Worm (Caenorhabditis elegans) whole organism, L3 larva: ENCODE data around the gene F08D12.7.
A peak's percentile ranks its signal among the peaks of the same experiment; 100 is the strongest.

Source experiments
- R02D3.7 ChIP-seq: fragments of 150-350 bp; optimal IDR thresholded peaks from 2 replicates; lab custom pipeline; 2014; ENCODE audit warnings: missing biosample characterization, missing genetic modification characterization
- ZK546.5 ChIP-seq: sonication (generic microtip); optimal IDR thresholded peaks from 2 replicates; lab custom pipeline; 2017; ENCODE audit warnings: missing biosample characterization, missing genetic modification characterization
- ama-1 ChIP-seq: fragments of 150-350 bp; optimal IDR thresholded peaks from 2 replicates; lab custom pipeline; 2018
- ceh-28 ChIP-seq: fragments of 150-350 bp; optimal IDR thresholded peaks from 2 replicates; lab custom pipeline; 2014; ENCODE audit warnings: missing biosample characterization, missing genetic modification reagents, missing genetic modification characterization
- ceh-9 ChIP-seq: sonication (generic microtip); optimal IDR thresholded peaks from 2 replicates; lab custom pipeline; 2018; ENCODE audit warnings: missing biosample characterization, missing genetic modification characterization
- egl-5 ChIP-seq: fragments of 150-350 bp; optimal IDR thresholded peaks from 2 replicates; lab custom pipeline; 2017; ENCODE audit warnings: missing biosample characterization, missing genetic modification reagents, missing genetic modification characterization, inconsistent platforms
- elt-1 ChIP-seq: fragments of 150-350 bp; optimal IDR thresholded peaks from 2 replicates; lab custom pipeline; 2014; ENCODE audit warnings: missing biosample characterization, missing genetic modification characterization
- elt-2 ChIP-seq: sonication (generic microtip); optimal IDR thresholded peaks from 2 replicates; lab custom pipeline; 2016; ENCODE audit warnings: missing genetic modification reagents, mild to moderate bottlenecking, missing genetic modification characterization, missing compliant biosample characterization
- elt-3 ChIP-seq, 3 experiments: fragments of 150-350 bp in 1 of 3; sonication (generic microtip) in 2 of 3; optimal IDR thresholded peaks; 2 replicates in 2 of 3; 4 replicates in 1 of 3; lab custom pipeline; 2014 to 2017; ENCODE audit warnings: missing biosample characterization in 3 of 3, missing genetic modification characterization in 3 of 3
- eor-1 ChIP-seq, 2 experiments: fragments of 150-350 bp; optimal IDR thresholded peaks; 2 replicates each; lab custom pipeline; 2014 to 2018; ENCODE audit warnings: missing biosample characterization in 2 of 2, missing genetic modification characterization in 2 of 2
- fkh-2 ChIP-seq: fragments of 150-350 bp; optimal IDR thresholded peaks from 2 replicates; lab custom pipeline; 2014; ENCODE audit warnings: missing biosample characterization, missing genetic modification reagents, missing genetic modification characterization
- fos-1 ChIP-seq: fragments of 150-350 bp; optimal IDR thresholded peaks from 2 replicates; lab custom pipeline; 2014; ENCODE audit warnings: missing biosample characterization, missing genetic modification characterization
- jun-1 ChIP-seq: fragments of 150-350 bp; optimal IDR thresholded peaks from 2 replicates; lab custom pipeline; 2014; ENCODE audit warnings: missing biosample characterization, missing genetic modification reagents, missing genetic modification characterization
- lin-15B ChIP-seq: fragments of 150-350 bp; optimal IDR thresholded peaks from 2 replicates; lab custom pipeline; 2014; ENCODE audit warnings: missing biosample characterization, missing genetic modification characterization
- mml-1 ChIP-seq: fragments of 150-350 bp; sonication (generic microtip); optimal IDR thresholded peaks from 3 replicates; lab custom pipeline; 2014; ENCODE audit warnings: missing biosample characterization, missing genetic modification characterization
- nfya-1 ChIP-seq: sonication (generic microtip); optimal IDR thresholded peaks from 2 replicates; lab custom pipeline; 2017; ENCODE audit warnings: missing genetic modification characterization, mild to moderate bottlenecking, missing compliant biosample characterization, antibody characterized with exemption, moderate library complexity; ENCODE audit not compliant: insufficient read depth
- nhr-11 ChIP-seq: fragments of 150-350 bp; optimal IDR thresholded peaks from 2 replicates; lab custom pipeline; 2014; ENCODE audit warnings: missing biosample characterization, missing genetic modification characterization
- nhr-12 ChIP-seq: fragments of 150-350 bp; optimal IDR thresholded peaks from 2 replicates; lab custom pipeline; 2014; ENCODE audit warnings: missing biosample characterization, missing genetic modification characterization
- nhr-23 ChIP-seq: fragments of 150-350 bp; optimal IDR thresholded peaks from 2 replicates; lab custom pipeline; 2014; ENCODE audit warnings: missing biosample characterization, missing genetic modification reagents, missing genetic modification characterization
- nhr-237 ChIP-seq: fragments of 150-350 bp; optimal IDR thresholded peaks from 2 replicates; lab custom pipeline; 2014; ENCODE audit warnings: missing biosample characterization, missing genetic modification characterization
- nhr-25 ChIP-seq: sonication (generic microtip); optimal IDR thresholded peaks from 2 replicates; lab custom pipeline; 2017; ENCODE audit warnings: missing biosample characterization, missing genetic modification characterization
- nhr-43 ChIP-seq: sonication (generic microtip); optimal IDR thresholded peaks from 2 replicates; lab custom pipeline; 2016; ENCODE audit warnings: mild to moderate bottlenecking, missing genetic modification characterization, missing compliant biosample characterization; ENCODE audit not compliant: poor library complexity, severe bottlenecking
- nhr-67 ChIP-seq: fragments of 150-350 bp; optimal IDR thresholded peaks from 2 replicates; lab custom pipeline; 2014; ENCODE audit warnings: missing biosample characterization, missing genetic modification characterization
- nhr-76 ChIP-seq: fragments of 150-350 bp; sonication (generic microtip); optimal IDR thresholded peaks from 5 replicates; lab custom pipeline; 2014; ENCODE audit warnings: missing biosample characterization, missing genetic modification characterization
- nhr-77 ChIP-seq: fragments of 150-350 bp; optimal IDR thresholded peaks from 2 replicates; lab custom pipeline; 2014; ENCODE audit warnings: missing biosample characterization, missing genetic modification characterization
- pha-4 ChIP-seq: fragments of 150-350 bp; optimal IDR thresholded peaks from 2 replicates; lab custom pipeline; 2014; ENCODE audit warnings: missing biosample characterization, missing genetic modification reagents, missing genetic modification characterization
- pqm-1 ChIP-seq: fragments of 150-350 bp; optimal IDR thresholded peaks from 2 replicates; lab custom pipeline; 2017; ENCODE audit warnings: missing biosample characterization, missing genetic modification characterization, inconsistent platforms
- skn-1 ChIP-seq: fragments of 150-350 bp; optimal IDR thresholded peaks from 2 replicates; lab custom pipeline; 2014; ENCODE audit warnings: missing biosample characterization, missing genetic modification characterization
- tbx-2 ChIP-seq: sonication (generic microtip); optimal IDR thresholded peaks from 2 replicates; lab custom pipeline; 2016; ENCODE audit warnings: mild to moderate bottlenecking, missing genetic modification characterization, missing compliant biosample characterization
- unc-62 ChIP-seq: fragments of 150-350 bp; sonication (generic microtip); optimal IDR thresholded peaks from 4 replicates; lab custom pipeline; 2014; ENCODE audit warnings: missing biosample characterization, missing genetic modification reagents, missing genetic modification characterization
- zag-1 ChIP-seq: fragments of 150-350 bp; optimal IDR thresholded peaks from 2 replicates; lab custom pipeline; 2014; ENCODE audit warnings: missing biosample characterization, missing genetic modification characterization
- ztf-11 ChIP-seq: fragments of 150-350 bp; optimal IDR thresholded peaks from 2 replicates; lab custom pipeline; 2014; ENCODE audit warnings: missing biosample characterization, missing genetic modification characterization
- ztf-4 ChIP-seq: fragments of 150-350 bp; optimal IDR thresholded peaks from 2 replicates; lab custom pipeline; 2014; ENCODE audit warnings: missing biosample characterization, missing genetic modification characterization

F08D12.7 gene

DNA sequence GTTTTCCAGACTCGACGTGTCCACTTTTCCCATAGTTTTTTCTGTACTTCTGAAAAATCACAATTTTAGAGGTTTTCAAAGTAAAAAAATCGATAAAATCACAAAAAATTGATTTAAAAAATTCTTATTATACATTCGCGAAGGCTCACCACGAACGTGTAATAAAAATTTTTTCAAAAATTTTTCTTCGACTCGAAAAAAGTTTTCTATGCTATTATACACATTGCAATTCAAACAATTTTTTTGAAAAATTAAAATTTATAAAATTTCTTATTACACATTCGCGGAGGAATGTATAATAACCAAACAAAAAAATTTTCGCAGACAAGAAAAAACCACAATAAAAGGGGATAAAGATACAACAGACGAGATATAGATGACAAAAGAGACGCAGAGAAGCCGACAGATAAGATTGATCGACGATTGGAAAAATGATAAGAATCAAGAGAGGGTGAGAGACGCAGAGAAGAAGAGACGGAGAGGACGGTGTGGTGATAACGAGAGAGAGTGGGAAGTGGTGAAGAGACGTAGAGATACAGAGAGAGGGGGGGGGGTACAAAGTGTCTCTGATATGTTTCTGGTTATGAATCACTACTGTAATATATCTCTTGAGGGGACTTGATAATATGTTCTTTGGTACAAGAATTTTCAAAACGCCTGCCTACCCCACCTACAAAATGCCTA lies 31.8 kb upstream of the F08D12.7 start, which contains the start of gene nhr-119:
nhr-119 (minus strand) TSS at position 51 of the 684 bp plus-strand sequence.
- peak; percentile 85 for TF ChIP-seq nhr-25
- TF ChIP-seq R02D3.7 (tag; lab: Kevin White, UChicago): peak; percentile 48
- no peak for TF ChIP-seq ama-1
- peak in 2 of 3 experiments; percentile 74 to 92 for TF ChIP-seq elt-3 (tag; optimal IDR thresholded peaks at IDR 0.05; lab: Kevin White, UChicago)
- peak; percentile 96 for TF ChIP-seq elt-2 (tag; lab: Kevin White, UChicago)
- peak; percentile 65 for TF ChIP-seq nfya-1 (tag; lab: Kevin White, UChicago)
- no peak for TF ChIP-seq tbx-2 (tag; lab: Kevin White, UChicago)
- TF ChIP-seq unc-62 (GFP tag; lab: Kevin White, UChicago): peak; percentile 11
- peak; percentile 81 for TF ChIP-seq jun-1 (tag; lab: Kevin White, UChicago)
- peak; percentile 10 for TF ChIP-seq lin-15B
- no peak for TF ChIP-seq egl-5 (tag; lab: Kevin White, UChicago)
- TF ChIP-seq nhr-43 (tag; lab: Kevin White, UChicago): peak; percentile 93
- peak; percentile 92 for TF ChIP-seq nhr-23 (tag; lab: Kevin White, UChicago)
- TF ChIP-seq eor-1 (tag; optimal IDR thresholded peaks at IDR 0.05; lab: Kevin White, UChicago): no peak
- TF ChIP-seq pha-4 (tag; lab: Kevin White, UChicago): peak; percentile 31
- TF ChIP-seq ceh-28 (tag; lab: Kevin White, UChicago): peak; percentile 90
- peak; percentile 20 for TF ChIP-seq skn-1 (tag; lab: Kevin White, UChicago)
- peak; percentile 92 for TF ChIP-seq pqm-1
- peak; percentile 74 for TF ChIP-seq elt-1 (tag; lab: Kevin White, UChicago)
- no peak for TF ChIP-seq ceh-9
- peak; percentile 19 for TF ChIP-seq nhr-11
- no peak for TF ChIP-seq zag-1 (tag; lab: Kevin White, UChicago)
- no peak for TF ChIP-seq ZK546.5 (tag; lab: Kevin White, UChicago)
- TF ChIP-seq nhr-76 (tag; lab: Kevin White, UChicago): no peak
- no peak for TF ChIP-seq nhr-77 (tag; lab: Kevin White, UChicago)
- TF ChIP-seq, all 47 proteins: peak for 16

DNA sequence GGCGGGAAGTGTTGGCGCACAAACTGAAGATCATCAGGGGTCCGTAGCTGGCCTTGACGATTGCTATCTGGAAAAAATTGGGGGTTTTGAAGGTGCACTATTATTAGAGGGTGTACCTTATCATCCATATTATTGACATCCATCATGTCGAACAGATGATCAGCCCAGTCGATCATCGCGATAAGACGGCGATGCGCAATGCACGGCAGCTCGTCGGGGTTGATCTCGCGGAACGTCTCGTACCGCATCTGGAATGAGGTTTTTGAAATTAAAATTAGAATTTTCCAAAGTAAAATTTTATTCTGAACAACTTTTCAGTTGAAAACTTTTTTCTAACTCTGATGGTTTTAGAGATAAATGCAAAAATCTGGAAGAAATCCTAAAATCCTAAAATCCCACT lies 29.0 kb upstream of the F08D12.7 start:
- no peak for TF ChIP-seq elt-1 (tag; lab: Kevin White, UChicago)
- TF ChIP-seq mml-1: no peak
- no peak for TF ChIP-seq nhr-12 (tag; lab: Kevin White, UChicago)
- TF ChIP-seq nhr-237 (tag; lab: Kevin White, UChicago): no peak
- no peak for TF ChIP-seq skn-1 (tag; lab: Kevin White, UChicago)
- no peak for TF ChIP-seq ztf-4 (tag; lab: Kevin White, UChicago)
- no peak for TF ChIP-seq nhr-43 (tag; lab: Kevin White, UChicago)
- no peak for TF ChIP-seq ceh-28 (tag; lab: Kevin White, UChicago)
- TF ChIP-seq ztf-11 (tag; lab: Kevin White, UChicago): no peak
- TF ChIP-seq nhr-76 (tag; lab: Kevin White, UChicago): no peak
- TF ChIP-seq nhr-67 (tag; lab: Kevin White, UChicago): no peak

DNA sequence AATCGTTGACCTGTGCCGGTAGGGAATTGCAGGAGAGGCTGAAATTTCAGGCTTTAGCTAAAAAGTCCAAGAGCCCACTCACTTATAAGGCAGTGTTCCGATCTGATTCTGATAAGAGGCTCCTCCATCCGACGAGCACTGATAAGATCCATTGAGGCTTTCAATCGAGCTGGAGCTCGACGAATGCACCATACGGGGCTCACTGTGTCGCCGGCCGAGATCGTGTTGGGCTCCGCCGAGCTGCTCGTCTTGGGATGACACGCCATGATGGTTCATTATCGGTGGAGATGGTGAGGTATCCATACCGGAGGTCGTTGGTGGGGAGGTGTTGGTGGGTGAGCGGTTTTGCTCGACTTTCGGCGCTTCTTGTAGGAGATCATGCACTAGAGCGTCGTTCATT lies 27.5 kb upstream of the F08D12.7 start:
- no peak for TF ChIP-seq elt-2 (tag; lab: Kevin White, UChicago)
- TF ChIP-seq, all 47 proteins: peak for 0

DNA sequence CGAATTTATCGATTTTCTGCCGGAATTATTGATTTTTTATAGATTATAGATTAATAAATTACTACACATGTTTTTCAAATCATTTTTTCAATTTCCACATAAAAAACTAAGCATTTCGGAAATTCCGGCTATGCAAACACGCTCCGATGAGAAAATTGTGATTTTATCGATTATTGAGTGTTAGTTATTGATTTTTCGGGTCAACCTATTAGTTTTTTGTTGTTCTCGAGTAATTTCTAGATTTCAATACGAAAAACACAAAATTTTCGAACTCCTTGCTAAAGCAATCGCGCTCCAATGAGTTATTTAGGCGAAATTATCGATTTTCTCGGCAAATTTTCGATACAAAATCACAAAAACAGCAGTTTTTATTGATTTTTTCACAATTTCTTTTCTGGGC lies 26.5 kb upstream of the F08D12.7 start:
- TF ChIP-seq fos-1 (tag; lab: Kevin White, UChicago) (no peak), ceh-28 (tag; lab: Kevin White, UChicago) (peak; percentile 75)

DNA sequence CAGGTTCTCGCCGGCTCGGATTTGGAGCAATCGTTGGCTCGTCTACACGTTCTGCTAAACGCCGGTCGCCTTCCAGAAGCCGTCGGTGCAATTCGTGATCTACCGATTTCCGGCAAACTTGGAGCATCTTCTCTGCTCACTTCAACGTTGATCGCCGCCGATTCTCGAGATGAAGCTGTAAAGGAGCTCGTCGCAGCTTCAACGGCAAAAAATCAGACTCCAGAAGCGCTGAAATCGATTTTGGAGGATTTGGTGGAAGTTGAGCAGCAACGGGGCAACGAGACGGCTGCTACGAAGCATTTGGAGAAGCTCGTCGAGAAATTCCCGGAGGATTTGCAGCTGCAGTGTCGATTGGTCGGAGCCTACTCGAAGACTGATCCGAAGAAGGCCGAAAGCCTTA lies 22.8 kb upstream of the F08D12.7 start:
- TF ChIP-seq elt-3 (tag; optimal IDR thresholded peaks at IDR 0.05; lab: Kevin White, UChicago) (no peak), fkh-2 (tag; lab: Kevin White, UChicago) (no peak), egl-5 (tag; lab: Kevin White, UChicago) (no peak)
